Fruit fly (Drosophila melanogaster): ENCODE measurements around the gene Naa20A.

Naa20A gene

DNA sequence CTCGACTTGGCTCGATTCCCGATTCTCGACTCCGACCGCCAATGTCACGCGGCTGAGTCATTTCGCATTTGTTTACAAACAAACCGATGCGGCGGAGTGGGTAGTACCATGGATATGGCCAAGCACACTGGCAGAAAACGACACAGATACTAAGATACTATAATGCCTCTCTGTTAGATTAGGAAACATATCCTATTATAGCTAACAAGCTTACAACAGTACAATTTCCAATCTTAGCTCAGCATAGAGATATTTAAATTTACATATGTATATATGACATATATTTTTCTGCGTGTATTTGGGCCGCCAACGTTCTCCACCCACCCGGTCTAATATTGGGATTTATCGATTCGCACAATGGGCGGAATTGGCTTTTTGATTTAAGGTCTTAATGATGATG, 18.9 kb downstream of the Naa20A start:
- no peak for TF ChIP-seq Abd-B (GFP tag; optimal IDR thresholded peaks at IDR 0.05)
- TF ChIP-seq woc (GFP tag; optimal IDR thresholded peaks at IDR 0.05), result no peak
- TF ChIP-seq GATAd (GFP tag; optimal IDR thresholded peaks at IDR 0.05), result no peak
- no peak for TF ChIP-seq CG9705 (GFP tag; optimal IDR thresholded peaks at IDR 0.05)
- no peak for TF ChIP-seq CG32264 (GFP tag; optimal IDR thresholded peaks at IDR 0.05)
- TF ChIP-seq pan (optimal IDR thresholded peaks at IDR 0.05), result no peak
- peak; percentile 69 for TF ChIP-seq sv (GFP tag; optimal IDR thresholded peaks at IDR 0.05)
- peak; percentile 59 for TF ChIP-seq OdsH (GFP tag; optimal IDR thresholded peaks at IDR 0.05)
- peak; percentile 76 for TF ChIP-seq h (GFP tag; optimal IDR thresholded peaks at IDR 0.05)
- peak; percentile 71 for TF ChIP-seq HLH106 (tag; optimal IDR thresholded peaks at IDR 0.05)
- TF ChIP-seq CrebA (GFP tag; optimal IDR thresholded peaks at IDR 0.05; ENCODE audit: borderline replicate concordance), result no peak
- peak; percentile 43 for TF ChIP-seq rgr (GFP tag; optimal IDR thresholded peaks at IDR 0.05)
- no peak for TF ChIP-seq dsf (GFP tag; optimal IDR thresholded peaks at IDR 0.05; ENCODE audit: borderline replicate concordance)
- no peak for TF ChIP-seq N (GFP tag; optimal IDR thresholded peaks at IDR 0.05)
- TF ChIP-seq sage (GFP tag; optimal IDR thresholded peaks at IDR 0.05), result peak; percentile 62
- peak; percentile 31 for TF ChIP-seq psq (GFP tag; optimal IDR thresholded peaks at IDR 0.05)
- TF ChIP-seq usp (GFP tag; optimal IDR thresholded peaks at IDR 0.05), result no peak
- TF ChIP-seq fru (GFP tag; optimal IDR thresholded peaks at IDR 0.05), result peak; percentile 69
- TF ChIP-seq Hnf4 (GFP tag; optimal IDR thresholded peaks at IDR 0.05), result peak; percentile 32
- no peak for TF ChIP-seq Hr83 (GFP tag; optimal IDR thresholded peaks at IDR 0.05; ENCODE audit: poor library complexity, severe bottlenecking)
- TF ChIP-seq br (GFP tag; optimal IDR thresholded peaks at IDR 0.05), result peak; percentile 46
- TF ChIP-seq Jra (GFP tag; optimal IDR thresholded peaks at IDR 0.05), result no peak
- TF ChIP-seq Vsx2 (GFP tag; optimal IDR thresholded peaks at IDR 0.05; ENCODE audit: partially characterized antibody), result no peak
- no peak for TF ChIP-seq jim (GFP tag; optimal IDR thresholded peaks at IDR 0.05)
- peak; percentile 49 for TF ChIP-seq dmrt93B (GFP tag; optimal IDR thresholded peaks at IDR 0.05)
- TF ChIP-seq Sp1 (GFP tag; optimal IDR thresholded peaks at IDR 0.05), result peak; percentile 30
- TF ChIP-seq Myc (optimal IDR thresholded peaks at IDR 0.05), result no peak
- TF ChIP-seq lola (GFP tag; optimal IDR thresholded peaks at IDR 0.05), result no peak
- peak in 1 of 2 experiments; percentile 83 for TF ChIP-seq foxo (GFP tag; optimal IDR thresholded peaks at IDR 0.05)
- no peak for TF ChIP-seq Dfd (GFP tag; optimal IDR thresholded peaks at IDR 0.05)
- TF ChIP-seq Dif (GFP tag; optimal IDR thresholded peaks at IDR 0.05; ENCODE audit: partially characterized antibody), result no peak
- TF ChIP-seq tai (GFP tag; optimal IDR thresholded peaks at IDR 0.05), result no peak
- TF ChIP-seq brk (GFP tag; optimal IDR thresholded peaks at IDR 0.05), result no peak
- TF ChIP-seq Rel (GFP tag; optimal IDR thresholded peaks at IDR 0.05), result peak; percentile 13
- no peak for TF ChIP-seq Rel (tag; optimal IDR thresholded peaks at IDR 0.05)
- TF ChIP-seq ey (GFP tag; optimal IDR thresholded peaks at IDR 0.05), result peak; percentile 48
- TF ChIP-seq Mio (GFP tag; optimal IDR thresholded peaks at IDR 0.05), result no peak
- no peak for TF ChIP-seq Hr78 (GFP tag; optimal IDR thresholded peaks at IDR 0.05)
- TF ChIP-seq dl (GFP tag; optimal IDR thresholded peaks at IDR 0.05; ENCODE audit: insufficient read depth in 1 of 2, partially characterized antibody in 2 of 2), result no peak

DNA sequence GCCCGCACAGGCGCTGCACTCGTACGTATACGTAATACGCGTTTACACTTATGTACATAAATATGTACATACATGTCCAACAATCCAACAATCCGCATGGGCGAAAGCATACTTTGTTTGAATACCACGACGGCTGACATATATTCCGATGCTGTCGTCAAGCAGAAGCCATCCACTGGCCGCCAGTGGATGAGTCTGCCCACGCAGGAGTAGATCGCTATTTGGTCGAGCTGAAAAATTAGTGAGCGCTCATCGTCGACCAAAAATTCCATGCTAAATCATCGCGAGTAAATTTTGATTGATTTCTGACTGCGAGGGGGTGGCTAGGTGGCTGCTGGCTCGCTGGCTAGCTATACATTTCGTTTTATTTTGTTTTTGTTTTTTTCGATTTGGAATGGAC, 20.4 kb downstream of the Naa20A start:
- TF ChIP-seq CrebA (GFP tag; optimal IDR thresholded peaks at IDR 0.05; ENCODE audit: borderline replicate concordance), result no peak

DNA sequence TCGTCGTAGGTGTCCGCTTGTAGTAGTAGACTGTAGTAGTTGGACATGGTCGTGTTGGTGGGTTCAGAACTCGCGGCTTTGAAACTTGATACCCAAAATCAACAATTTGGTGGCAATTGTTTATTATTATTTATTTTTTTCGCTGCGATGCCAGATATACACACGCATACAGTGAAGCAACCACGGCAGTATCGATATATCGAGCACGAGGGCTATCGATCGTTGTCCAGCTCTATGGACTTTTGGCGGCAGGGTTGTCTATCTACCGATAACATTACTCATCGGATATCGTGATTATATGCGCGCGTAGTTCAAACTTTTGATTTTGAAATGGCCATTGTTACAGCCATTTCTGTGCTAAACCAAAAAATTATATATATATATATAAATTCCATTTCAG, 21.2 kb downstream of the Naa20A start, which contains the start of gene CG14220:
Gene CG14220 (minus strand): TSS at position 208 of the 400 bp plus-strand sequence.
- TF ChIP-seq lola (GFP tag; optimal IDR thresholded peaks at IDR 0.05), result no peak
- TF ChIP-seq HLH106 (tag; optimal IDR thresholded peaks at IDR 0.05), result peak; percentile 6
- TF ChIP-seq Dif (GFP tag; optimal IDR thresholded peaks at IDR 0.05; ENCODE audit: partially characterized antibody), result peak; percentile 8
- peak; percentile 67 for TF ChIP-seq Hr83 (GFP tag; optimal IDR thresholded peaks at IDR 0.05; ENCODE audit: poor library complexity, severe bottlenecking)
- no peak for TF ChIP-seq sage (GFP tag; optimal IDR thresholded peaks at IDR 0.05)
- peak; percentile 15 for TF ChIP-seq Sp1 (GFP tag; optimal IDR thresholded peaks at IDR 0.05)
- TF ChIP-seq OdsH (GFP tag; optimal IDR thresholded peaks at IDR 0.05), result no peak
- TF ChIP-seq Vsx2 (GFP tag; optimal IDR thresholded peaks at IDR 0.05; ENCODE audit: partially characterized antibody), result no peak
- TF ChIP-seq h (GFP tag; optimal IDR thresholded peaks at IDR 0.05), result peak; percentile 22
- no peak for TF ChIP-seq pan (optimal IDR thresholded peaks at IDR 0.05)
- TF ChIP-seq Hnf4 (GFP tag; optimal IDR thresholded peaks at IDR 0.05), result peak; percentile 22
- no peak for TF ChIP-seq Rel (GFP tag; optimal IDR thresholded peaks at IDR 0.05)
- peak; percentile 46 for TF ChIP-seq Rel (tag; optimal IDR thresholded peaks at IDR 0.05)
- no peak for TF ChIP-seq tai (GFP tag; optimal IDR thresholded peaks at IDR 0.05)

Data from whole organism, wandering third instar larva.